Fruit fly (Drosophila melanogaster): Measurements from ENCODE around the gene CG13995.

DNA sequence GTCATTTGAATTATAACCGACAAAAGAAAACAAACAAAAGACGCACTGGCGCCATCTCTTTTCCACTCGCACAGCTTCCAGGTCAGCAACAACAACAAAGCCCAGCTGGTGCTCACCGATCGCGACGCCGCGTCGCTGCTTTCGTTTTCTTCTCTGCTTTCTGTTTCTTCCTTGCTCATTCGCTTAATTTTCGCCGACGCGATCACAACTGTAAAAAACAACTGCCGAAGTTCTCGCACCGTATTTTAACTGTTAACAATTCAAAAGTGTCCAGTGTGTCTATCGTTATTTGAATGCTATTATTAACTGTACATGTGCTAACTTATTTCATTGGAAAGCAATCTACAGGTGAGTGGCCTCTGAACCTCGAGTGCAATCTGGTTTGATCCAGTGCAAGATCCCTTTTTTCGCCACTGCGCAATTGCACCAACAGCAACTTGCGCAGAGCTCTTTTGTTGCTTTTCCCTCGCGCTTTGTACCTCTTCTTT lies 46.1 kb downstream of the CG13995 start, which contains the start of gene stai:
- TF ChIP-seq h (optimal IDR thresholded peaks at IDR 0.05), result no peak
- TF ChIP-seq psq (optimal IDR thresholded peaks at IDR 0.05), result no peak

All from Kc167 (cell line).